Worm (Caenorhabditis elegans) whole organism, L4/young adult: Measurements from ENCODE around the gene kin-34.

Experiments used
- dao-5 ChIP-seq: sonication (generic microtip); optimal IDR thresholded peaks from 2 replicates; lab custom pipeline; 2016; ENCODE audit warnings: missing genotype, missing genetic modification characterization, moderate library complexity, missing compliant biosample characterization
- him-1 ChIP-seq: sonication (generic microtip); optimal IDR thresholded peaks from 2 replicates; lab custom pipeline; 2016; ENCODE audit warnings: missing genotype, missing genetic modification reagents, missing genetic modification characterization, missing compliant biosample characterization

ce11 chrV:285298-285697, 39.3 kb upstream of the kin-34 start:
- no peak for TF ChIP-seq him-1
- no peak for TF ChIP-seq dao-5
